Worm (Caenorhabditis elegans) whole organism, young adult: ENCODE measurements around the gene sftb-1.
A peak's percentile ranks its signal among the peaks of the same experiment; 100 is the strongest.

Source experiments
- B0035.1 ChIP-seq: sonication (generic microtip); optimal IDR thresholded peaks from 2 replicates; lab custom pipeline; 2016; ENCODE audit warnings: missing genetic modification characterization, mild to moderate bottlenecking, missing compliant biosample characterization, missing genotype, missing genetic modification reagents
- B0336.3 ChIP-seq: fragments of 200-800 bp; sonication (Bioruptor generic); IDR thresholded peaks from 2 replicates; pipeline ENCODE4 v1.3.6; 2022; ENCODE audit warnings: missing genetic modification characterization, missing compliant biosample characterization
- C17E4.6 ChIP-seq: fragments of 200-800 bp; sonication (Bioruptor generic); IDR thresholded peaks from 2 replicates; pipeline ENCODE4 v1.3.6; 2022; ENCODE audit warnings: missing genetic modification reagents, missing genetic modification characterization, missing compliant biosample characterization
- D2030.7 ChIP-seq: fragments of 200-800 bp; sonication (Bioruptor generic); IDR thresholded peaks from 2 replicates; pipeline ENCODE4 v1.3.6; 2022; ENCODE audit warnings: missing genetic modification reagents, missing genetic modification characterization, missing compliant biosample characterization
- F10E7.11 ChIP-seq: sonication (generic microtip); optimal IDR thresholded peaks from 2 replicates; lab custom pipeline; 2017; ENCODE audit warnings: mild to moderate bottlenecking, missing genetic modification characterization, moderate library complexity, missing compliant biosample characterization
- F22D6.2 ChIP-seq: sonication (generic microtip); optimal IDR thresholded peaks from 2 replicates; lab custom pipeline; 2016; ENCODE audit warnings: mild to moderate bottlenecking, missing genetic modification characterization, missing compliant biosample characterization
- F49E8.2 ChIP-seq: sonication (generic microtip); optimal IDR thresholded peaks from 3 replicates; lab custom pipeline; 2017; ENCODE audit warnings: missing genetic modification characterization, mild to moderate bottlenecking, missing compliant biosample characterization, antibody characterized with exemption, moderate library complexity; ENCODE audit not compliant: insufficient read depth
- F57A8.1 ChIP-seq: fragments of 200-800 bp; sonication (Bioruptor generic); optimal IDR thresholded peaks from 2 replicates; lab custom pipeline; 2018; ENCODE audit warnings: mild to moderate bottlenecking, missing genetic modification characterization, moderate library complexity, missing compliant biosample characterization
- Y53F4B.3 ChIP-seq: fragments of 200-800 bp; sonication (Bioruptor generic); IDR thresholded peaks from 2 replicates; pipeline ENCODE4 v1.3.6; 2022; ENCODE audit warnings: missing genetic modification reagents, missing genetic modification characterization, missing compliant biosample characterization
- Y53G8AR.9 ChIP-seq: fragments of 200-800 bp; sonication (Bioruptor generic); conservative IDR thresholded peaks from 2 replicates; pipeline ENCODE4 v1.3.6; 2022; ENCODE audit warnings: missing genetic modification reagents, missing genetic modification characterization, missing compliant biosample characterization
- Y56A3A.18 ChIP-seq: fragments of 200-800 bp; sonication (Bioruptor generic); IDR thresholded peaks from 2 replicates; pipeline ENCODE4 v1.3.6; 2022; ENCODE audit warnings: missing genetic modification reagents, missing genetic modification characterization, missing compliant biosample characterization
- Y79H2A.3 ChIP-seq: fragments of 200-800 bp; sonication (Bioruptor generic); conservative IDR thresholded peaks from 2 replicates; pipeline ENCODE4 v1.3.6; 2022; ENCODE audit warnings: missing genetic modification reagents, missing genetic modification characterization, missing compliant biosample characterization
- Y95B8A.8 ChIP-seq: fragments of 200-800 bp; sonication (Bioruptor generic); IDR thresholded peaks from 2 replicates; pipeline ENCODE4 v1.3.6; 2022; ENCODE audit warnings: missing genetic modification reagents, missing genetic modification characterization, missing compliant biosample characterization
- ZK185.1 ChIP-seq: sonication (generic microtip); optimal IDR thresholded peaks from 2 replicates; lab custom pipeline; 2016; ENCODE audit warnings: mild to moderate bottlenecking, missing genetic modification characterization, missing compliant biosample characterization; ENCODE audit not compliant: poor library complexity, severe bottlenecking
- akir-1 ChIP-seq: fragments of 200-800 bp; sonication (Bioruptor generic); optimal IDR thresholded peaks from 2 replicates; lab custom pipeline; 2018; ENCODE audit warnings: mild to moderate bottlenecking, missing genetic modification characterization, moderate library complexity, missing compliant biosample characterization
- atf-7 ChIP-seq: sonication (generic microtip); optimal IDR thresholded peaks from 2 replicates; lab custom pipeline; 2017; ENCODE audit warnings: mild to moderate bottlenecking, missing genetic modification characterization, missing compliant biosample characterization
- athp-1 ChIP-seq: sonication (generic microtip); optimal IDR thresholded peaks from 2 replicates; lab custom pipeline; 2017; ENCODE audit warnings: mild to moderate bottlenecking, missing genetic modification characterization, missing compliant biosample characterization
- attf-6 ChIP-seq: fragments of 200-800 bp; sonication (Bioruptor generic); IDR thresholded peaks from 2 replicates; pipeline ENCODE4 v1.3.6; 2022; ENCODE audit warnings: missing genetic modification reagents, missing genetic modification characterization, missing compliant biosample characterization
- cebp-1 ChIP-seq, 2 experiments: fragments of 200-800 bp in 1 of 2; sonication (Bioruptor generic) in 1 of 2; sonication (generic microtip) in 1 of 2; IDR thresholded peaks in 1 of 2; optimal IDR thresholded peaks in 1 of 2; 2 replicates each; pipeline versions ENCODE4 v1.3.6 to Lab custom; 2017 to 2022; ENCODE audit warnings: missing compliant biosample characterization in 2 of 2, missing genetic modification characterization in 2 of 2, mild to moderate bottlenecking in 1 of 2, missing genetic modification reagents in 1 of 2, moderate library complexity in 1 of 2
- ceh-27 ChIP-seq: fragments of 200-800 bp; sonication (Bioruptor generic); optimal IDR thresholded peaks from 2 replicates; lab custom pipeline; 2018; ENCODE audit warnings: mild to moderate bottlenecking, missing genetic modification characterization, moderate library complexity, missing compliant biosample characterization
- ceh-58 ChIP-seq: fragments of 200-800 bp; sonication (Bioruptor generic); IDR thresholded peaks from 2 replicates; pipeline ENCODE4 v1.3.6; 2022; ENCODE audit warnings: missing genetic modification characterization, missing compliant biosample characterization
- ceh-79 ChIP-seq: sonication (generic microtip); optimal IDR thresholded peaks from 2 replicates; lab custom pipeline; 2017; ENCODE audit warnings: mild to moderate bottlenecking, missing genetic modification characterization, missing compliant biosample characterization
- ceh-91 ChIP-seq: fragments of 200-800 bp; sonication (Bioruptor generic); IDR thresholded peaks from 2 replicates; pipeline ENCODE4 v1.3.6; 2022; ENCODE audit warnings: missing genetic modification reagents, missing genetic modification characterization, missing compliant biosample characterization
- chd-7 ChIP-seq: sonication (generic microtip); optimal IDR thresholded peaks from 2 replicates; lab custom pipeline; 2016; ENCODE audit warnings: mild to moderate bottlenecking, missing genetic modification characterization, moderate library complexity, missing compliant biosample characterization
- dpl-1 ChIP-seq: fragments of 150-350 bp; optimal IDR thresholded peaks from 2 replicates; lab custom pipeline; 2014; ENCODE audit warnings: missing biosample characterization, missing genetic modification reagents, missing genetic modification characterization
- egl-44 ChIP-seq: fragments of 200-800 bp; sonication (Bioruptor generic); IDR thresholded peaks from 2 replicates; pipeline ENCODE4 v1.3.6; 2022; ENCODE audit warnings: missing genetic modification reagents, missing genetic modification characterization, missing compliant biosample characterization
- fkh-3 ChIP-seq: sonication (generic microtip); optimal IDR thresholded peaks from 2 replicates; lab custom pipeline; 2016; ENCODE audit warnings: mild to moderate bottlenecking, missing genetic modification characterization, missing compliant biosample characterization
- hlh-12 ChIP-seq: sonication (generic microtip); optimal IDR thresholded peaks from 2 replicates; lab custom pipeline; 2016; ENCODE audit warnings: missing genetic modification characterization, missing compliant biosample characterization
- hlh-26 ChIP-seq: fragments of 200-800 bp; sonication (Bioruptor generic); conservative IDR thresholded peaks from 2 replicates; pipeline ENCODE4 v1.3.6; 2022; ENCODE audit warnings: missing genetic modification reagents, missing genetic modification characterization, missing compliant biosample characterization
- hmg-1.2 ChIP-seq: fragments of 200-800 bp; sonication (Bioruptor generic); IDR thresholded peaks from 2 replicates; pipeline ENCODE4 v1.3.6; 2022; ENCODE audit warnings: missing genetic modification reagents, missing genetic modification characterization, missing compliant biosample characterization
- hmg-20 ChIP-seq: fragments of 200-800 bp; sonication (Bioruptor generic); IDR thresholded peaks from 2 replicates; pipeline ENCODE4 v1.3.6; 2022; ENCODE audit warnings: missing genetic modification reagents, missing genetic modification characterization, missing compliant biosample characterization
- hrde-1 ChIP-seq: sonication (generic microtip); optimal IDR thresholded peaks from 2 replicates; lab custom pipeline; 2016; ENCODE audit warnings: missing genetic modification characterization, mild to moderate bottlenecking, missing compliant biosample characterization, moderate library complexity, missing genotype, missing genetic modification reagents, borderline replicate concordance
- lin-40 ChIP-seq: sonication (generic microtip); optimal IDR thresholded peaks from 2 replicates; lab custom pipeline; 2016; ENCODE audit warnings: missing genetic modification characterization, mild to moderate bottlenecking, missing compliant biosample characterization, missing genotype, missing genetic modification reagents
- lsl-1 ChIP-seq: fragments of 200-800 bp; sonication (Bioruptor generic); optimal IDR thresholded peaks from 2 replicates; lab custom pipeline; 2018; ENCODE audit warnings: mild to moderate bottlenecking, missing genetic modification characterization, moderate library complexity, missing compliant biosample characterization
- madf-6 ChIP-seq: fragments of 200-800 bp; sonication (Bioruptor generic); IDR thresholded peaks from 2 replicates; pipeline ENCODE4 v1.3.6; 2022; ENCODE audit warnings: missing genetic modification reagents, missing genetic modification characterization, missing compliant biosample characterization
- nfya-1 ChIP-seq: sonication (generic microtip); optimal IDR thresholded peaks from 2 replicates; lab custom pipeline; 2017; ENCODE audit warnings: antibody characterized with exemption, missing compliant biosample characterization, missing genetic modification characterization, borderline replicate concordance; ENCODE audit not compliant: insufficient read depth
- nhr-27 ChIP-seq: fragments of 200-800 bp; sonication (Bioruptor generic); optimal IDR thresholded peaks from 2 replicates; lab custom pipeline; 2018; ENCODE audit warnings: mild to moderate bottlenecking, missing genetic modification characterization, moderate library complexity, missing compliant biosample characterization
- pha-4 ChIP-seq: fragments of 150-350 bp; sonication (generic microtip); optimal IDR thresholded peaks from 2 replicates; lab custom pipeline; 2014; ENCODE audit warnings: missing biosample characterization, missing genetic modification reagents, missing genetic modification characterization
- rcor-1 ChIP-seq: fragments of 200-800 bp; sonication (Bioruptor generic); IDR thresholded peaks from 2 replicates; pipeline ENCODE4 v1.3.6; 2022; ENCODE audit warnings: missing genetic modification reagents, missing genetic modification characterization, missing compliant biosample characterization
- repo-1 ChIP-seq: sonication (generic microtip); optimal IDR thresholded peaks from 2 replicates; lab custom pipeline; 2017; ENCODE audit warnings: mild to moderate bottlenecking, missing genetic modification characterization, missing compliant biosample characterization
- snpc-1.3 ChIP-seq: sonication (generic microtip); optimal IDR thresholded peaks from 2 replicates; lab custom pipeline; 2017; ENCODE audit warnings: missing genetic modification characterization, mild to moderate bottlenecking, missing compliant biosample characterization, antibody characterized with exemption, moderate library complexity, missing genotype, missing genetic modification reagents; ENCODE audit not compliant: insufficient read depth
- somi-1 ChIP-seq: fragments of 200-800 bp; sonication (Bioruptor generic); optimal IDR thresholded peaks from 2 replicates; lab custom pipeline; 2018; ENCODE audit warnings: mild to moderate bottlenecking, missing genetic modification characterization, missing compliant biosample characterization
- unc-130 ChIP-seq: sonication (generic microtip); optimal IDR thresholded peaks from 2 replicates; lab custom pipeline; 2016; ENCODE audit warnings: missing genetic modification reagents, missing genetic modification characterization, missing compliant biosample characterization
- unc-62 ChIP-seq: fragments of 150-350 bp; optimal IDR thresholded peaks from 2 replicates; lab custom pipeline; 2014; ENCODE audit warnings: missing biosample characterization, missing genetic modification reagents, missing genetic modification characterization
- xnd-1 ChIP-seq: sonication (generic microtip); optimal IDR thresholded peaks from 2 replicates; lab custom pipeline; 2016; ENCODE audit warnings: missing genotype, missing genetic modification reagents, missing genetic modification characterization, missing compliant biosample characterization
- ztf-28 ChIP-seq: fragments of 200-800 bp; sonication (Bioruptor generic); IDR thresholded peaks from 2 replicates; pipeline ENCODE4 v1.3.6; 2022; ENCODE audit warnings: missing genetic modification reagents, missing genetic modification characterization, missing compliant biosample characterization

Gene sftb-1

DNA sequence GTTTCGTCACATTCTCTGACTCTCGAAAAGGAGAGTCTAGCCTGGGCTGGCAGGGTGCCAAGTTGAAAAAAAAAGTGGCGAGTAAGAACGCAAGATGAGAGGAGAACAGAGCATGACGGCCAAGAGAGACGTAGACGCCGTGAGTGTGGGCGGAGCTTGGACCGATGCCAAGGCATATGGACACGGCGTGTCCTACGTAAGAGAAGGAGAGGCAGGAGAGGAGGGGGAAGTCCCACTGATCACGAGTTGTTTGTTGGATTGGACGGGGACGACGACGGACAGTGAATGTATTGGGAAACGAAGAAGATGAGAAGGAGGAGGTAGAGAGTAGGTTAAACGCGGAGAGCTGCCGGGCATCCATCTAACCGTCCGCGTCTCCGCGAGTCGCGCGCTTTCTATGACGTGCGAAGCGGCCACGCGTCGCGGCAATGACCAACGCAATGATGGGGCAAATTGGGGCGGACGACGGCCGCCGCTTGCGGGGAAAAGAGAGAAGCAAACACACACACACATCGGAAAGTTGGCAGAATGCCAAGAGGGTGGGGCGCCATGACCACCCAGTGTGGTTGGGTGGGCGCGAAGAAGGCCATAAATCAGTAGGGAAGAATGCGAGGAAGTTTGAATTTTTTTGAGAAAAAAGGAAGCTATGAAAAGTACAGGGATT lies 13.0 kb upstream of the sftb-1 start (continued):
- TF ChIP-seq F49E8.2 (tag; lab: Kevin White, UChicago) (no peak), D2030.7 (GFP tag; lab: Robert Waterston, UW) (no peak), hlh-26 (no peak), nhr-27 (tag; lab: Kevin White, UChicago) (no peak), unc-130 (GFP tag; lab: Kevin White, UChicago) (peak; percentile 4), attf-6 (GFP tag; lab: Robert Waterston, UW) (no peak), ZK185.1 (tag; lab: Kevin White, UChicago) (peak; percentile 24), akir-1 (peak; percentile 61), xnd-1 (tag; lab: Kevin White, UChicago) (no peak), B0035.1 (peak; percentile 89), ceh-58 (no peak), hrde-1 (tag; lab: Kevin White, UChicago) (no peak), hmg-20 (GFP tag; lab: Robert Waterston, UW) (peak; percentile 66; the same call in 1 of the 2 replicates), ceh-79 (no peak), Y53G8AR.9 (GFP tag; lab: Robert Waterston, UW) (peak; percentile 92), Y95B8A.8 (GFP tag; lab: Robert Waterston, UW) (peak; percentile 67; the same call in 1 of the 2 replicates), C17E4.6 (GFP tag; lab: Robert Waterston, UW) (peak; percentile 52; the same call in 1 of the 2 replicates), ceh-91 (GFP tag; lab: Robert Waterston, UW) (0 out of 2 replicates have a peak, but pooled peaks have one; percentile 25), ceh-27 (GFP tag; lab: Kevin White, UChicago) (peak; percentile 94), chd-7 (tag; lab: Kevin White, UChicago) (peak; percentile 100), somi-1 (GFP tag; lab: Kevin White, UChicago) (peak; percentile 100), rcor-1 (GFP tag; lab: Robert Waterston, UW) (peak; percentile 79), F57A8.1 (GFP tag; lab: Kevin White, UChicago) (peak; percentile 34), egl-44 (GFP tag; lab: Robert Waterston, UW) (peak; percentile 98), cebp-1 (GFP tag; IDR thresholded peaks at IDR 0.05; lab: Robert Waterston, UW) (peak; percentile 80; the same call in 1 of the 2 replicates), cebp-1 (tag; optimal IDR thresholded peaks at IDR 0.05; lab: Kevin White, UChicago) (peak; percentile 98), pha-4 (peak; percentile 26), Y53F4B.3 (GFP tag; lab: Robert Waterston, UW) (no peak), B0336.3 (GFP tag; lab: Robert Waterston, UW) (peak; percentile 99), lsl-1 (GFP tag; lab: Kevin White, UChicago) (no peak), Y56A3A.18 (GFP tag; lab: Robert Waterston, UW) (peak; percentile 92), athp-1 (tag; lab: Kevin White, UChicago) (peak; percentile 96), Y79H2A.3 (GFP tag; lab: Robert Waterston, UW) (no peak), F10E7.11 (tag; lab: Kevin White, UChicago) (peak; percentile 68), ztf-28 (GFP tag; lab: Robert Waterston, UW) (0 out of 2 replicates have a peak, but pooled peaks have one; percentile 11), repo-1 (tag; lab: Kevin White, UChicago) (peak; percentile 94), dpl-1 (GFP tag; lab: Kevin White, UChicago) (no peak), hlh-12 (no peak), fkh-3 (tag; lab: Kevin White, UChicago) (peak; percentile 1), unc-62 (GFP tag; lab: Kevin White, UChicago) (peak; percentile 93), nfya-1 (no peak), madf-6 (GFP tag; lab: Robert Waterston, UW) (no peak), atf-7 (tag; lab: Kevin White, UChicago) (peak; percentile 100), lin-40 (tag; lab: Kevin White, UChicago) (peak; percentile 99), hmg-1.2 (peak; percentile 92), snpc-1.3 (tag; lab: Kevin White, UChicago) (no peak), F22D6.2 (tag; lab: Kevin White, UChicago) (peak; percentile 96)
